Fruit fly (Drosophila melanogaster) whole organism, embryonic: Measurements from ENCODE around the gene CG15170.

Source experiments
- B-H2 ChIP-seq: fragments of 200-800 bp; sonication (Bioruptor generic); optimal IDR thresholded peaks from 2 replicates; lab custom pipeline; 2018; ENCODE audit warnings: missing biosample characterization, mild to moderate bottlenecking, missing genetic modification characterization
- BEAF-32 ChIP-seq: fragments of 200-800 bp; sonication (Bioruptor generic); optimal IDR thresholded peaks from 3 replicates; lab custom pipeline; 2017; ENCODE audit warnings: missing biosample characterization, missing genetic modification characterization, mild to moderate bottlenecking, moderate library complexity, missing genetic modification reagents
- CG11247 ChIP-seq: fragments of 200-800 bp; sonication (Bioruptor generic); IDR thresholded peaks from 2 replicates; pipeline ENCODE4 v1.3.6; 2022; ENCODE audit warnings: missing biosample characterization, missing genetic modification characterization
- CG11456 ChIP-seq: fragments of 200-800 bp; sonication (Bioruptor generic); IDR thresholded peaks from 3 replicates; pipeline ENCODE4 v1.3.6; 2022; ENCODE audit warnings: missing biosample characterization, missing genetic modification characterization
- CG12391 ChIP-seq: fragments of 200-800 bp; sonication (Bioruptor generic); optimal IDR thresholded peaks from 3 replicates; lab custom pipeline; 2018; ENCODE audit warnings: missing biosample characterization, mild to moderate bottlenecking, missing genetic modification characterization, moderate library complexity
- CG12769 ChIP-seq: fragments of 200-800 bp; sonication (Bioruptor generic); optimal IDR thresholded peaks from 2 replicates; lab custom pipeline; 2019; ENCODE audit warnings: missing biosample characterization, mild to moderate bottlenecking, missing genetic modification characterization, moderate library complexity
- CG12942 ChIP-seq: fragments of 200-800 bp; sonication (Bioruptor generic); optimal IDR thresholded peaks from 3 replicates; lab custom pipeline; 2016; ENCODE audit warnings: missing biosample characterization, missing genetic modification characterization
- CG13624 ChIP-seq: fragments of 200-800 bp; sonication (Bioruptor generic); optimal IDR thresholded peaks from 2 replicates; lab custom pipeline; 2016; ENCODE audit warnings: missing biosample characterization, missing genetic modification characterization
- CG15696 ChIP-seq: fragments of 200-800 bp; sonication (Bioruptor generic); optimal IDR thresholded peaks from 2 replicates; lab custom pipeline; 2019; ENCODE audit warnings: missing biosample characterization, mild to moderate bottlenecking, missing genetic modification characterization, moderate library complexity
- CG17361 ChIP-seq: fragments of 200-800 bp; sonication (Bioruptor generic); IDR thresholded peaks from 3 replicates; pipeline ENCODE4 v1.3.6; 2022; ENCODE audit warnings: missing biosample characterization, missing genetic modification characterization
- CG2116 ChIP-seq: fragments of 200-800 bp; sonication (Bioruptor generic); optimal IDR thresholded peaks from 3 replicates; lab custom pipeline; 2018; ENCODE audit warnings: missing biosample characterization, mild to moderate bottlenecking, missing genetic modification characterization
- CG3407 ChIP-seq: fragments of 200-800 bp; sonication (Bioruptor generic); optimal IDR thresholded peaks from 2 replicates; lab custom pipeline; 2018; ENCODE audit warnings: missing biosample characterization, mild to moderate bottlenecking, missing genetic modification characterization
- CG4282 ChIP-seq: fragments of 200-800 bp; sonication (Bioruptor generic); optimal IDR thresholded peaks from 2 replicates; lab custom pipeline; 2016; ENCODE audit warnings: missing biosample characterization, missing genetic modification characterization
- CG4730 ChIP-seq: fragments of 200-800 bp; sonication (Bioruptor generic); IDR thresholded peaks from 2 replicates; pipeline ENCODE4 v1.3.6; 2022; ENCODE audit warnings: missing biosample characterization, missing genetic modification characterization
- CG5180 ChIP-seq: fragments of 200-800 bp; sonication (Bioruptor generic); optimal IDR thresholded peaks from 3 replicates; lab custom pipeline; 2017; ENCODE audit warnings: missing biosample characterization, missing genetic modification characterization, mild to moderate bottlenecking, moderate library complexity, missing genetic modification reagents
- CG9797 ChIP-seq: fragments of 200-800 bp; sonication (Bioruptor generic); optimal IDR thresholded peaks from 3 replicates; lab custom pipeline; 2018; ENCODE audit warnings: missing biosample characterization, mild to moderate bottlenecking, missing genetic modification characterization
- Dbx ChIP-seq: fragments of 200-800 bp; sonication (Bioruptor generic); IDR thresholded peaks from 3 replicates; pipeline ENCODE4 v1.3.6; 2022; ENCODE audit warnings: missing biosample characterization, missing genetic modification characterization
- Dp ChIP-seq: fragments of 200-800 bp; sonication (Bioruptor generic); optimal IDR thresholded peaks from 2 replicates; lab custom pipeline; 2018; ENCODE audit warnings: missing biosample characterization, mild to moderate bottlenecking, missing genetic modification characterization, moderate library complexity
- Ets97D ChIP-seq: fragments of 200-800 bp; sonication (Bioruptor generic); optimal IDR thresholded peaks from 3 replicates; lab custom pipeline; 2016; ENCODE audit warnings: missing biosample characterization, missing genetic modification characterization
- GATAe ChIP-seq: fragments of 200-800 bp; sonication (Bioruptor generic); conservative IDR thresholded peaks from 2 replicates; pipeline ENCODE4 v1.3.6; 2022; ENCODE audit warnings: missing biosample characterization, missing genetic modification characterization
- HLH4C ChIP-seq: fragments of 200-800 bp; sonication (Bioruptor generic); IDR thresholded peaks from 3 replicates; pipeline ENCODE4 v1.3.6; 2022; ENCODE audit warnings: missing biosample characterization, missing genetic modification characterization; ENCODE audit not compliant: partially characterized antibody
- Hmr ChIP-seq: fragments of 200-800 bp; sonication (Bioruptor generic); optimal IDR thresholded peaks from 3 replicates; lab custom pipeline; 2017; ENCODE audit warnings: mild to moderate bottlenecking, missing biosample characterization, missing genetic modification reagents, missing genetic modification characterization
- Sin3A ChIP-seq: fragments of >200 bp; optimal IDR thresholded peaks from 2 replicates; lab custom pipeline; 2018
- Ssrp ChIP-seq: fragments of 200-800 bp; sonication (Bioruptor generic); optimal IDR thresholded peaks from 2 replicates; lab custom pipeline; 2018; ENCODE audit warnings: missing biosample characterization, mild to moderate bottlenecking, missing genetic modification characterization, moderate library complexity
- ap ChIP-seq: fragments of 200-800 bp; sonication (Bioruptor generic); IDR thresholded peaks from 2 replicates; pipeline ENCODE4 v1.3.6; 2022; ENCODE audit warnings: missing biosample characterization, missing genetic modification characterization
- bbx ChIP-seq: fragments of 200-800 bp; sonication (Bioruptor generic); IDR thresholded peaks from 2 replicates; pipeline ENCODE4 v1.3.6; 2022; ENCODE audit warnings: missing biosample characterization, missing genetic modification characterization; ENCODE audit not compliant: partially characterized antibody
- btn ChIP-seq: fragments of 200-800 bp; sonication (Bioruptor generic); optimal IDR thresholded peaks from 2 replicates; lab custom pipeline; 2016; ENCODE audit warnings: missing biosample characterization, missing genetic modification characterization
- chinmo ChIP-seq: fragments of 200-800 bp; sonication (Bioruptor generic); IDR thresholded peaks from 4 replicates; pipeline ENCODE4 v1.3.6; 2022; ENCODE audit warnings: missing biosample characterization, missing genetic modification characterization; ENCODE audit not compliant: partially characterized antibody
- chn ChIP-seq: fragments of 200-800 bp; sonication (Bioruptor generic); optimal IDR thresholded peaks from 2 replicates; lab custom pipeline; 2016; ENCODE audit warnings: missing biosample characterization, missing genetic modification characterization
- crp ChIP-seq, 2 experiments: fragments of 200-800 bp; sonication (Bioruptor generic); optimal IDR thresholded peaks; 2 replicates in 1 of 2; 3 replicates in 1 of 2; lab custom pipeline; 2017; ENCODE audit warnings: missing biosample characterization in 2 of 2, missing genetic modification characterization in 2 of 2, mild to moderate bottlenecking in 1 of 2, moderate library complexity in 1 of 2
- cwo ChIP-seq: fragments of 200-800 bp; sonication (Bioruptor generic); optimal IDR thresholded peaks from 3 replicates; lab custom pipeline; 2017; ENCODE audit warnings: missing biosample characterization, missing genetic modification characterization, mild to moderate bottlenecking, moderate library complexity, missing genetic modification reagents
- dmrt11E ChIP-seq: fragments of 200-800 bp; sonication (Bioruptor generic); optimal IDR thresholded peaks from 3 replicates; lab custom pipeline; 2018; ENCODE audit warnings: missing biosample characterization, mild to moderate bottlenecking, missing genetic modification characterization, moderate library complexity
- esg ChIP-seq: fragments of 200-800 bp; sonication (Bioruptor generic); conservative IDR thresholded peaks from 2 replicates; pipeline ENCODE4 v1.3.6; 2022; ENCODE audit warnings: missing biosample characterization, missing genetic modification characterization
- gcm ChIP-seq: fragments of 200-800 bp; sonication (Bioruptor generic); optimal IDR thresholded peaks from 2 replicates; lab custom pipeline; 2019; ENCODE audit warnings: missing biosample characterization, mild to moderate bottlenecking, missing genetic modification characterization, moderate library complexity
- h ChIP-seq: fragments of >200 bp; optimal IDR thresholded peaks from 2 replicates; lab custom pipeline; 2017
- ind ChIP-seq: fragments of 200-800 bp; sonication (Bioruptor generic); optimal IDR thresholded peaks from 3 replicates; lab custom pipeline; 2016; ENCODE audit warnings: missing biosample characterization, missing genetic modification characterization
- jigr1 ChIP-seq: fragments of 200-800 bp; sonication (Bioruptor generic); IDR thresholded peaks from 3 replicates; pipeline ENCODE4 v1.3.6; 2022; ENCODE audit warnings: missing biosample characterization, missing genetic modification characterization
- kah ChIP-seq: fragments of 200-800 bp; sonication (Bioruptor generic); optimal IDR thresholded peaks from 2 replicates; lab custom pipeline; 2018; ENCODE audit warnings: missing biosample characterization, mild to moderate bottlenecking, missing genetic modification characterization
- mam ChIP-seq: fragments of 200-800 bp; sonication (Bioruptor generic); optimal IDR thresholded peaks from 3 replicates; lab custom pipeline; 2016; ENCODE audit warnings: missing biosample characterization, missing genetic modification characterization
- nerfin-2 ChIP-seq: fragments of 200-800 bp; sonication (Bioruptor generic); IDR thresholded peaks from 2 replicates; pipeline ENCODE4 v1.3.6; 2022; ENCODE audit warnings: missing biosample characterization, missing genetic modification characterization; ENCODE audit not compliant: partially characterized antibody
- nmo ChIP-seq: fragments of 200-800 bp; sonication (Bioruptor generic); optimal IDR thresholded peaks from 2 replicates; lab custom pipeline; 2018; ENCODE audit warnings: missing biosample characterization, mild to moderate bottlenecking, missing genetic modification characterization, moderate library complexity
- oc ChIP-seq: fragments of 200-800 bp; sonication (Bioruptor generic); optimal IDR thresholded peaks from 2 replicates; lab custom pipeline; 2018; ENCODE audit warnings: missing biosample characterization, mild to moderate bottlenecking, missing genetic modification characterization, moderate library complexity
- prd ChIP-seq, 3 experiments: fragments of >200 bp in 2 of 3; fragments of 200-800 bp in 1 of 3; sonication (Bioruptor generic) in 1 of 3; optimal IDR thresholded peaks in 2 of 3; IDR thresholded peaks in 1 of 3; 2 replicates in 2 of 3; 3 replicates in 1 of 3; pipeline versions ENCODE4 v1.3.6 to Lab custom; 2017 to 2022; ENCODE audit warnings: missing biosample characterization in 1 of 3, missing genetic modification characterization in 1 of 3
- rib ChIP-seq: fragments of 200-800 bp; sonication (Bioruptor generic); IDR thresholded peaks from 2 replicates; pipeline ENCODE4 v1.3.6; 2022; ENCODE audit warnings: missing biosample characterization, missing genetic modification characterization
- ro ChIP-seq: fragments of 200-800 bp; sonication (Bioruptor generic); IDR thresholded peaks from 2 replicates; pipeline ENCODE4 v1.3.6; 2022; ENCODE audit warnings: missing biosample characterization, missing genetic modification characterization
- sna ChIP-seq: fragments of 200-800 bp; sonication (Bioruptor generic); IDR thresholded peaks from 2 replicates; pipeline ENCODE4 v1.3.6; 2022; ENCODE audit warnings: missing biosample characterization, missing genetic modification characterization; ENCODE audit not compliant: partially characterized antibody
- tx ChIP-seq: fragments of 200-800 bp; sonication (Bioruptor generic); optimal IDR thresholded peaks from 2 replicates; lab custom pipeline; 2016; ENCODE audit warnings: missing biosample characterization, missing genetic modification characterization
- vvl ChIP-seq: fragments of 200-800 bp; sonication (Bioruptor generic); IDR thresholded peaks from 2 replicates; pipeline ENCODE4 v1.3.6; 2022; ENCODE audit warnings: missing biosample characterization, missing genetic modification characterization
- zen ChIP-seq: fragments of 200-800 bp; sonication (Bioruptor generic); optimal IDR thresholded peaks from 3 replicates; lab custom pipeline; 2018; ENCODE audit warnings: missing biosample characterization, mild to moderate bottlenecking, missing genetic modification characterization, moderate library complexity

The CG15170 gene

dm6 chr2L:18951674-18952073 is 38.4 kb downstream of the CG15170 start, which contains the start of gene Nedd8 (continued):
- TF ChIP-seq HLH4C (peak; percentile 78), prd (optimal IDR thresholded peaks at IDR 0.05; lab: Kevin White, UChicago) (no peak), prd (GFP tag; IDR thresholded peaks at IDR 0.05; lab: Robert Waterston, UW) (no peak), Ssrp (tag; lab: Kevin White, UChicago) (no peak), ind (GFP tag; lab: Kevin White, UChicago) (no peak), rib (GFP tag; lab: Robert Waterston, UW) (0 out of 2 replicates have a peak, but pooled peaks have one; percentile 28), CG4730 (no peak), ap (GFP tag; lab: Robert Waterston, UW) (no peak), mam (GFP tag; lab: Kevin White, UChicago) (no peak), CG5180 (GFP tag; lab: Kevin White, UChicago) (no peak), jigr1 (GFP tag; lab: Robert Waterston, UW) (no peak), CG11247 (GFP tag; lab: Robert Waterston, UW) (no peak), crp (GFP tag; optimal IDR thresholded peaks at IDR 0.05; lab: Kevin White, UChicago) (peak; percentile 27 to 76), Ets97D (GFP tag; lab: Kevin White, UChicago) (peak; percentile 83), CG15696 (tag; lab: Kevin White, UChicago) (no peak), kah (no peak), nmo (GFP tag; lab: Kevin White, UChicago) (peak; percentile 4), GATAe (GFP tag; lab: Robert Waterston, UW) (no peak), chn (GFP tag; lab: Kevin White, UChicago) (no peak), CG17361 (GFP tag; lab: Robert Waterston, UW) (no peak), ro (GFP tag; lab: Robert Waterston, UW) (no peak), CG9797 (GFP tag; lab: Kevin White, UChicago) (peak; percentile 76), Sin3A (lab: Kevin White, UChicago) (peak; percentile 11), h (lab: Kevin White, UChicago) (no peak), CG4282 (GFP tag; lab: Kevin White, UChicago) (no peak), nerfin-2 (GFP tag; lab: Robert Waterston, UW) (peak; percentile 66), CG2116 (peak; percentile 50), oc (tag; lab: Kevin White, UChicago) (no peak), Hmr (GFP tag; lab: Kevin White, UChicago) (peak; percentile 17), CG13624 (GFP tag; lab: Kevin White, UChicago) (peak; percentile 11), gcm (GFP tag; lab: Kevin White, UChicago) (no peak), B-H2 (GFP tag; lab: Kevin White, UChicago) (peak; percentile 22), zen (tag; lab: Kevin White, UChicago) (no peak), bbx (GFP tag; lab: Robert Waterston, UW) (peak; percentile 91), chinmo (GFP tag; lab: Robert Waterston, UW) (peak; percentile 86; the same call in 3 of the 4 replicates), CG3407 (no peak), esg (no peak), CG12769 (tag; lab: Kevin White, UChicago) (no peak), btn (GFP tag; lab: Kevin White, UChicago) (no peak), CG12391 (tag; lab: Kevin White, UChicago) (peak; percentile 38), CG12942 (GFP tag; lab: Kevin White, UChicago) (no peak), CG11456 (GFP tag; lab: Robert Waterston, UW) (no peak), BEAF-32 (GFP tag; lab: Kevin White, UChicago) (peak; percentile 86), tx (GFP tag; lab: Kevin White, UChicago) (no peak), Dp (GFP tag; lab: Kevin White, UChicago) (peak; percentile 70), vvl (GFP tag; lab: Robert Waterston, UW) (peak; percentile 86), sna (GFP tag; lab: Robert Waterston, UW) (peak; percentile 87), Dbx (GFP tag; lab: Robert Waterston, UW) (0 out of 3 replicates have a peak, but pooled peaks have one; percentile 30), cwo (GFP tag; lab: Kevin White, UChicago) (no peak), dmrt11E (tag; lab: Kevin White, UChicago) (no peak)
